Fruit fly (Drosophila melanogaster): ENCODE measurements around the gene HGTX.

dm6 chr3L:14558018-14558417 is 41.3 kb downstream of the HGTX start:
- TF ChIP-seq usp (GFP tag; optimal IDR thresholded peaks at IDR 0.05): no peak
- no peak for TF ChIP-seq CG8478 (optimal IDR thresholded peaks at IDR 0.05)
- TF ChIP-seq psq (optimal IDR thresholded peaks at IDR 0.05): no peak
- TF ChIP-seq pan (optimal IDR thresholded peaks at IDR 0.05): no peak
- no peak for TF ChIP-seq Dll (optimal IDR thresholded peaks at IDR 0.05)
- no peak for TF ChIP-seq EcR (GFP tag; optimal IDR thresholded peaks at IDR 0.05)
